Fruit fly (Drosophila melanogaster): ENCODE measurements around the gene mor.

The mor gene

dm6 chr3R:15983541-15984229 lies 11.0 kb upstream of the mor start (continued):
- TF ChIP-seq row (GFP tag; IDR thresholded peaks at IDR 0.05) (no peak), salm (tag; optimal IDR thresholded peaks at IDR 0.05) (peak; percentile 64), emc (GFP tag; optimal IDR thresholded peaks at IDR 0.05) (no peak), vfl (GFP tag; optimal IDR thresholded peaks at IDR 0.05) (no peak), ERR (GFP tag; optimal IDR thresholded peaks at IDR 0.05) (no peak), Dip3 (GFP tag; optimal IDR thresholded peaks at IDR 0.05) (no peak), PHDP (tag; optimal IDR thresholded peaks at IDR 0.05) (peak; percentile 73), CG13424 (tag; optimal IDR thresholded peaks at IDR 0.05) (peak; percentile 48), gcm2 (GFP tag; optimal IDR thresholded peaks at IDR 0.05) (no peak), Side (GFP tag; optimal IDR thresholded peaks at IDR 0.05) (no peak), fru (optimal IDR thresholded peaks at IDR 0.05) (no peak), CG33213 (GFP tag; optimal IDR thresholded peaks at IDR 0.05) (no peak), CG9437 (GFP tag; optimal IDR thresholded peaks at IDR 0.05) (no peak), Fer1 (GFP tag; optimal IDR thresholded peaks at IDR 0.05) (peak; percentile 10), Xrp1 (GFP tag; IDR thresholded peaks at IDR 0.05) (peak; percentile 65), Eip74EF (GFP tag; optimal IDR thresholded peaks at IDR 0.05) (peak in 1 of 2 experiments; percentile 32), scrt (GFP tag; optimal IDR thresholded peaks at IDR 0.05) (no peak), CG9932 (GFP tag; IDR thresholded peaks at IDR 0.05) (no peak), tio (GFP tag; optimal IDR thresholded peaks at IDR 0.05) (no peak), CG10209 (GFP tag; optimal IDR thresholded peaks at IDR 0.05) (peak; percentile 26), CG15073 (GFP tag; optimal IDR thresholded peaks at IDR 0.05) (no peak), dati (GFP tag; IDR thresholded peaks at IDR 0.05) (no peak), CG4424 (GFP tag; optimal IDR thresholded peaks at IDR 0.05) (no peak), slou (GFP tag; optimal IDR thresholded peaks at IDR 0.05) (no peak), bbx (GFP tag; IDR thresholded peaks at IDR 0.05; ENCODE audit: partially characterized antibody) (no peak), CG2116 (GFP tag; optimal IDR thresholded peaks at IDR 0.05) (peak; percentile 25), Awh (GFP tag; IDR thresholded peaks at IDR 0.05) (0 out of 2 replicates have a peak, but pooled peaks have one; percentile 7), NFAT (GFP tag; IDR thresholded peaks at IDR 0.05) (no peak), CG7928 (GFP tag; optimal IDR thresholded peaks at IDR 0.05) (no peak), CG14860 (GFP tag; IDR thresholded peaks at IDR 0.05; ENCODE audit: partially characterized antibody) (no peak), pita (GFP tag; optimal IDR thresholded peaks at IDR 0.05) (no peak), Spps (tag; optimal IDR thresholded peaks at IDR 0.05) (peak; percentile 7), otp (GFP tag; IDR thresholded peaks at IDR 0.05) (peak; percentile 7; the same call in 1 of the 3 replicates), CG13123 (GFP tag; optimal IDR thresholded peaks at IDR 0.05) (no peak), CG11085 (GFP tag; IDR thresholded peaks at IDR 0.05) (no peak), so (GFP tag; IDR thresholded peaks at IDR 0.05) (no peak), luna (GFP tag; optimal IDR thresholded peaks at IDR 0.05) (no peak), CG6175 (GFP tag; IDR thresholded peaks at IDR 0.05) (no peak), rib (GFP tag; IDR thresholded peaks at IDR 0.05) (no peak), CG6765 (GFP tag; optimal IDR thresholded peaks at IDR 0.05) (no peak), lmd (GFP tag; IDR thresholded peaks at IDR 0.05) (no peak), Stat92E (GFP tag; optimal IDR thresholded peaks at IDR 0.05) (no peak), Jarid2 (GFP tag; optimal IDR thresholded peaks at IDR 0.05) (no peak), CG2129 (GFP tag; IDR thresholded peaks at IDR 0.05; ENCODE audit: partially characterized antibody) (no peak), Hr78 (GFP tag; optimal IDR thresholded peaks at IDR 0.05) (peak in 1 of 2 experiments; percentile 68), zen (tag; optimal IDR thresholded peaks at IDR 0.05) (no peak), pum (GFP tag; optimal IDR thresholded peaks at IDR 0.05) (no peak), CG17912 (GFP tag; optimal IDR thresholded peaks at IDR 0.05) (no peak), tx (GFP tag; optimal IDR thresholded peaks at IDR 0.05) (no peak), Six4 (GFP tag; optimal IDR thresholded peaks at IDR 0.05) (no peak)

All from whole organism, embryonic.